Worm (Caenorhabditis elegans) whole organism, late embryonic: Measurements from ENCODE around the gene pptr-1.
"Not testable (repeated sequence)": the region's sequence is repeated elsewhere in the genome, so short reads cannot be mapped to it uniquely, and the experiment has no call there.

Source experiments
- T23F11.4 ChIP-seq: fragments of 200-800 bp; sonication (Bioruptor generic); optimal IDR thresholded peaks from 2 replicates; lab custom pipeline; 2018; ENCODE audit warnings: mild to moderate bottlenecking, missing genetic modification characterization, missing compliant biosample characterization
- ahr-1 ChIP-seq: sonication (generic microtip); optimal IDR thresholded peaks from 2 replicates; lab custom pipeline; 2016; ENCODE audit warnings: missing genetic modification characterization, missing compliant biosample characterization
- ama-1 ChIP-seq: fragments of 150-350 bp; optimal IDR thresholded peaks from 2 replicates; lab custom pipeline; 2014
- ceh-2 ChIP-seq: sonication (generic microtip); optimal IDR thresholded peaks from 2 replicates; lab custom pipeline; 2016; ENCODE audit warnings: missing genotype, missing genetic modification characterization, missing compliant biosample characterization
- ceh-24 ChIP-seq: sonication (generic microtip); optimal IDR thresholded peaks from 2 replicates; lab custom pipeline; 2016; ENCODE audit warnings: mild to moderate bottlenecking, missing genetic modification characterization, missing compliant biosample characterization
- ceh-34 ChIP-seq: sonication (generic microtip); optimal IDR thresholded peaks from 2 replicates; lab custom pipeline; 2016; ENCODE audit warnings: mild to moderate bottlenecking, missing genetic modification characterization, missing compliant biosample characterization
- ceh-45 ChIP-seq: fragments of 200-800 bp; sonication (Bioruptor generic); IDR thresholded peaks from 2 replicates; pipeline ENCODE4 v1.3.6; 2022; ENCODE audit warnings: missing genetic modification reagents, missing genetic modification characterization, missing compliant biosample characterization
- ceh-6 ChIP-seq: fragments of 200-800 bp; sonication (Bioruptor generic); optimal IDR thresholded peaks from 2 replicates; lab custom pipeline; 2018; ENCODE audit warnings: mild to moderate bottlenecking, missing genetic modification characterization, missing compliant biosample characterization
- ceh-9 ChIP-seq: sonication (generic microtip); optimal IDR thresholded peaks from 2 replicates; lab custom pipeline; 2016; ENCODE audit warnings: mild to moderate bottlenecking, missing genetic modification characterization, inconsistent platforms, missing compliant biosample characterization
- che-1 ChIP-seq: sonication (generic microtip); optimal IDR thresholded peaks from 2 replicates; lab custom pipeline; 2016; ENCODE audit warnings: mild to moderate bottlenecking, missing genetic modification characterization, missing compliant biosample characterization
- dmd-4 ChIP-seq: sonication (generic microtip); optimal IDR thresholded peaks from 2 replicates; lab custom pipeline; 2016; ENCODE audit warnings: borderline replicate concordance, missing genetic modification characterization, missing compliant biosample characterization
- elt-2 ChIP-seq: sonication (generic microtip); optimal IDR thresholded peaks from 2 replicates; lab custom pipeline; 2016; ENCODE audit warnings: missing genetic modification reagents, missing genetic modification characterization, missing compliant biosample characterization
- elt-4 ChIP-seq: sonication (generic microtip); optimal IDR thresholded peaks from 2 replicates; lab custom pipeline; 2016; ENCODE audit warnings: missing genetic modification characterization, missing compliant biosample characterization
- ets-4 ChIP-seq: sonication (generic microtip); optimal IDR thresholded peaks from 2 replicates; lab custom pipeline; 2016; ENCODE audit warnings: missing genetic modification characterization, missing compliant biosample characterization
- eyg-1 ChIP-seq: sonication (generic microtip); optimal IDR thresholded peaks from 2 replicates; lab custom pipeline; 2016; ENCODE audit warnings: missing genotype, missing genetic modification characterization, missing compliant biosample characterization
- fax-1 ChIP-seq: sonication (generic microtip); optimal IDR thresholded peaks from 2 replicates; lab custom pipeline; 2016; ENCODE audit warnings: missing genotype, missing genetic modification characterization, missing compliant biosample characterization
- fkh-10 ChIP-seq: fragments of 150-350 bp; optimal IDR thresholded peaks from 2 replicates; lab custom pipeline; 2014; ENCODE audit warnings: missing biosample characterization, missing genetic modification reagents, missing genetic modification characterization
- fkh-6 ChIP-seq: sonication (generic microtip); optimal IDR thresholded peaks from 2 replicates; lab custom pipeline; 2016; ENCODE audit warnings: missing genetic modification characterization, missing compliant biosample characterization
- hlh-6 ChIP-seq: sonication (generic microtip); optimal IDR thresholded peaks from 2 replicates; lab custom pipeline; 2016; ENCODE audit warnings: missing genotype, missing genetic modification characterization, missing compliant biosample characterization
- hlh-8 ChIP-seq: sonication (generic microtip); optimal IDR thresholded peaks from 2 replicates; lab custom pipeline; 2016; ENCODE audit warnings: missing genotype, missing genetic modification characterization, missing compliant biosample characterization
- lin-11 ChIP-seq: fragments of 200-800 bp; sonication (Bioruptor generic); optimal IDR thresholded peaks from 2 replicates; lab custom pipeline; 2018; ENCODE audit warnings: mild to moderate bottlenecking, missing genetic modification characterization, missing compliant biosample characterization
- madf-2 ChIP-seq: sonication (generic microtip); optimal IDR thresholded peaks from 2 replicates; lab custom pipeline; 2017; ENCODE audit warnings: missing genetic modification characterization, missing compliant biosample characterization
- nfya-1 ChIP-seq: sonication (generic microtip); optimal IDR thresholded peaks from 2 replicates; lab custom pipeline; 2017; ENCODE audit warnings: missing genetic modification characterization, mild to moderate bottlenecking, missing compliant biosample characterization, antibody characterized with exemption, moderate library complexity
- nhr-11 ChIP-seq: fragments of 150-350 bp; optimal IDR thresholded peaks from 2 replicates; lab custom pipeline; 2014; ENCODE audit warnings: missing biosample characterization, missing genetic modification characterization
- nhr-232 ChIP-seq: sonication (generic microtip); optimal IDR thresholded peaks from 2 replicates; lab custom pipeline; 2016; ENCODE audit warnings: missing genetic modification characterization, missing compliant biosample characterization
- npax-4 ChIP-seq: sonication (generic microtip); optimal IDR thresholded peaks from 2 replicates; lab custom pipeline; 2016; ENCODE audit warnings: missing genetic modification characterization, missing compliant biosample characterization
- pax-1 ChIP-seq: fragments of 150-350 bp; optimal IDR thresholded peaks from 2 replicates; lab custom pipeline; 2014; ENCODE audit warnings: missing biosample characterization, missing genetic modification characterization
- pha-2 ChIP-seq: sonication (generic microtip); optimal IDR thresholded peaks from 2 replicates; lab custom pipeline; 2017; ENCODE audit warnings: mild to moderate bottlenecking, missing genetic modification characterization, missing compliant biosample characterization
- pha-4 ChIP-seq: fragments of 150-350 bp; optimal IDR thresholded peaks from 2 replicates; lab custom pipeline; 2018; ENCODE audit warnings: missing biosample characterization, missing genetic modification reagents, missing genetic modification characterization
- ref-2 ChIP-seq: sonication (generic microtip); optimal IDR thresholded peaks from 2 replicates; lab custom pipeline; 2016; ENCODE audit warnings: missing genetic modification characterization, missing compliant biosample characterization
- rnt-1 ChIP-seq: sonication (generic microtip); optimal IDR thresholded peaks from 2 replicates; lab custom pipeline; 2016; ENCODE audit warnings: missing genetic modification characterization, missing compliant biosample characterization
- sdc-2 ChIP-seq: sonication (generic microtip); optimal IDR thresholded peaks from 2 replicates; lab custom pipeline; 2016; ENCODE audit warnings: missing genotype, missing genetic modification characterization, missing compliant biosample characterization
- sox-2 ChIP-seq: fragments of 200-800 bp; sonication (Bioruptor generic); IDR thresholded peaks from 2 replicates; pipeline ENCODE4 v1.3.6; 2022; ENCODE audit warnings: missing genetic modification reagents, missing genetic modification characterization, missing compliant biosample characterization
- syd-9 ChIP-seq: sonication (generic microtip); optimal IDR thresholded peaks from 2 replicates; lab custom pipeline; 2016; ENCODE audit warnings: mild to moderate bottlenecking, missing genetic modification characterization, moderate library complexity, missing compliant biosample characterization
- tbx-7 ChIP-seq: sonication (generic microtip); optimal IDR thresholded peaks from 2 replicates; lab custom pipeline; 2016; ENCODE audit warnings: missing genotype, missing genetic modification characterization, missing compliant biosample characterization
- ttx-3 ChIP-seq: sonication (generic microtip); optimal IDR thresholded peaks from 2 replicates; lab custom pipeline; 2016; ENCODE audit warnings: missing genetic modification reagents, missing genetic modification characterization, missing compliant biosample characterization
- unc-3 ChIP-seq, 2 experiments: fragments of 200-800 bp in 1 of 2; sonication (Bioruptor generic) in 1 of 2; sonication (generic microtip) in 1 of 2; conservative IDR thresholded peaks in 1 of 2; optimal IDR thresholded peaks in 1 of 2; 2 replicates each; pipeline versions ENCODE4 v1.3.6 to Lab custom; 2016 to 2022; ENCODE audit warnings: missing compliant biosample characterization in 2 of 2, missing genetic modification characterization in 2 of 2, missing genetic modification reagents in 1 of 2
- unc-42 ChIP-seq: sonication (generic microtip); optimal IDR thresholded peaks from 2 replicates; lab custom pipeline; 2016; ENCODE audit warnings: missing genotype, missing genetic modification characterization, missing compliant biosample characterization
- zip-5 ChIP-seq: sonication (generic microtip); optimal IDR thresholded peaks from 2 replicates; lab custom pipeline; 2016; ENCODE audit warnings: missing genetic modification characterization, missing compliant biosample characterization
- ztf-16 ChIP-seq: sonication (generic microtip); optimal IDR thresholded peaks from 2 replicates; lab custom pipeline; 2017; ENCODE audit warnings: missing genetic modification characterization, missing compliant biosample characterization

Gene pptr-1

ce11 chrV:16377188-16377587 lies 19.9 kb downstream of the pptr-1 start:
- TF ChIP-seq eyg-1 (tag; lab: Kevin White, UChicago) (no peak), elt-4 (tag; lab: Kevin White, UChicago) (peak; percentile 24), T23F11.4 (no peak)

- TF ChIP-seq nhr-232 (tag; lab: Kevin White, UChicago), result no peak
- TF ChIP-seq pha-2 (tag; lab: Kevin White, UChicago), result no peak
- no peak for TF ChIP-seq hlh-6 (tag; lab: Kevin White, UChicago)
- TF ChIP-seq zip-5, result no peak
- TF ChIP-seq ttx-3 (tag; lab: Kevin White, UChicago), result no peak
- no peak for TF ChIP-seq ahr-1 (tag; lab: Kevin White, UChicago)
- TF ChIP-seq nfya-1, result no peak
- no peak for TF ChIP-seq ref-2
- no peak for TF ChIP-seq elt-2 (tag; lab: Kevin White, UChicago)
These were observed 20.5 kb downstream of the pptr-1 start, which contains the start of gene F13A7.1 for ce11 chrV:16377849-16378248. F13A7.1 (minus strand) TSS chrV:16377949.

- TF ChIP-seq rnt-1 (tag; lab: Kevin White, UChicago) (no peak), sdc-2 (tag; lab: Kevin White, UChicago) (no peak), ets-4 (tag; lab: Kevin White, UChicago) (no peak), sox-2 (GFP tag; lab: Robert Waterston, UW) (no peak), ceh-2 (tag; lab: Kevin White, UChicago) (no peak), ceh-9 (no peak), hlh-6 (tag; lab: Kevin White, UChicago) (no peak), ceh-45 (GFP tag; lab: Robert Waterston, UW) (no peak), nfya-1 (no peak), pax-1 (tag; lab: Kevin White, UChicago) (no peak), dmd-4 (tag; lab: Kevin White, UChicago) (no peak), pha-4 (tag; lab: Kevin White, UChicago) (no peak), npax-4 (tag; lab: Kevin White, UChicago) (no peak), madf-2 (tag; lab: Kevin White, UChicago) (no peak)
- TF ChIP-seq, all 69 proteins: peak for 0
These were observed 25.6 kb downstream of the pptr-1 start for ce11 chrV:16382949-16383348.

ce11 chrV:16383729-16384128 lies 26.4 kb downstream of the pptr-1 start, which contains the start of gene F13A7.7:
F13A7.7 (minus strand) TSS chrV:16383829.
- not testable (repeated sequence) for TF ChIP-seq nfya-1; nhr-11 (tag; lab: Kevin White, UChicago); fax-1
- TF ChIP-seq, all 69 proteins: peak for 0; not testable (repeated sequence) for 69

- TF ChIP-seq tbx-7 (no peak), dmd-4 (tag; lab: Kevin White, UChicago) (no peak), ztf-16 (tag; lab: Kevin White, UChicago) (no peak), ceh-6 (GFP tag; lab: Kevin White, UChicago) (no peak), ama-1 (lab: Kevin White, UChicago) (no peak), ttx-3 (tag; lab: Kevin White, UChicago) (no peak), ceh-34 (tag; lab: Kevin White, UChicago) (no peak), sox-2 (GFP tag; lab: Robert Waterston, UW) (no peak), zip-5 (no peak)
- TF ChIP-seq, all 69 proteins: peak for 0
These were observed 30.9 kb downstream of the pptr-1 start, which contains the start of gene sri-65 for ce11 chrV:16388268-16388667. sri-65 (minus strand) TSS chrV:16388368.

- TF ChIP-seq fax-1 (no peak), unc-42 (tag; lab: Kevin White, UChicago) (no peak), hlh-6 (tag; lab: Kevin White, UChicago) (no peak), lin-11 (tag; lab: Kevin White, UChicago) (no peak), ref-2 (no peak), ahr-1 (tag; lab: Kevin White, UChicago) (no peak), fkh-10 (GFP tag; lab: Kevin White, UChicago) (no peak), fkh-6 (tag; lab: Kevin White, UChicago) (no peak), syd-9 (no peak), nhr-11 (tag; lab: Kevin White, UChicago) (no peak), ceh-6 (GFP tag; lab: Kevin White, UChicago) (no peak), hlh-8 (tag; lab: Kevin White, UChicago) (no peak), ceh-24 (tag; lab: Kevin White, UChicago) (no peak), che-1 (tag; lab: Kevin White, UChicago) (no peak), unc-3 (GFP tag; conservative IDR thresholded peaks at IDR 0.05; lab: Robert Waterston, UW) (no peak), unc-3 (tag; optimal IDR thresholded peaks at IDR 0.05; lab: Kevin White, UChicago) (no peak)
These were observed 33.3 kb downstream of the pptr-1 start, which contains the start of gene gst-44 for ce11 chrV:16390655-16391054. gst-44 (plus strand) TSS chrV:16390891.
